Fruit fly (Drosophila melanogaster) whole organism, embryonic: ENCODE data around the gene drpr.

Experiments used
- Atf3 ChIP-seq: fragments of 200-800 bp; sonication (Bioruptor generic); optimal IDR thresholded peaks from 3 replicates; lab custom pipeline; 2016; ENCODE audit warnings: missing biosample characterization, missing genetic modification characterization
- CG12942 ChIP-seq: fragments of 200-800 bp; sonication (Bioruptor generic); optimal IDR thresholded peaks from 3 replicates; lab custom pipeline; 2016; ENCODE audit warnings: missing biosample characterization, missing genetic modification characterization
- CG14441 ChIP-seq: fragments of 200-800 bp; sonication (Bioruptor generic); IDR thresholded peaks from 2 replicates; pipeline ENCODE4 v1.3.6; 2022; ENCODE audit warnings: missing biosample characterization, missing genetic modification characterization
- CG17328 ChIP-seq: fragments of 200-800 bp; sonication (Bioruptor generic); IDR thresholded peaks from 2 replicates; pipeline ENCODE4 v1.3.6; 2022; ENCODE audit warnings: missing biosample characterization, missing genetic modification characterization
- emc ChIP-seq: fragments of 200-800 bp; sonication (Bioruptor generic); optimal IDR thresholded peaks from 2 replicates; lab custom pipeline; 2016; ENCODE audit warnings: missing biosample characterization, missing genetic modification characterization
- exex ChIP-seq: fragments of 200-800 bp; sonication (Bioruptor generic); optimal IDR thresholded peaks from 4 replicates; lab custom pipeline; 2018; ENCODE audit warnings: missing biosample characterization, mild to moderate bottlenecking, missing genetic modification characterization, moderate library complexity
- h ChIP-seq: fragments of >200 bp; optimal IDR thresholded peaks from 2 replicates; lab custom pipeline; 2017
- lilli ChIP-seq: fragments of 200-800 bp; sonication (Bioruptor generic); optimal IDR thresholded peaks from 3 replicates; lab custom pipeline; 2016; ENCODE audit warnings: missing biosample characterization, missing genetic modification characterization

dm6 chr3L:1668504-1668903, 62.4 kb downstream of the drpr start, which contains the start of gene RpL23A:
- TF ChIP-seq exex (tag; lab: Kevin White, UChicago), result peak; percentile 72
- peak; percentile 95 for TF ChIP-seq Atf3 (GFP tag; lab: Kevin White, UChicago)
- peak; percentile 95 for TF ChIP-seq CG17328 (GFP tag; lab: Robert Waterston, UW)
- peak; percentile 97 for TF ChIP-seq emc (GFP tag; lab: Kevin White, UChicago)
- TF ChIP-seq CG14441 (GFP tag; lab: Robert Waterston, UW), result peak; percentile 86
- no peak for TF ChIP-seq h
- peak; percentile 95 for TF ChIP-seq CG12942 (GFP tag; lab: Kevin White, UChicago)
- peak; percentile 94 for TF ChIP-seq lilli (GFP tag; lab: Kevin White, UChicago)
